Fruit fly (Drosophila melanogaster): ENCODE measurements around the gene Pyroxd1.
A peak's percentile ranks its signal among the peaks of the same experiment; 100 is the strongest.

Gene Pyroxd1

dm6 chr2L:20093794-20094193, 2.6 kb downstream of the Pyroxd1 start, which contains the start of the genes Taf13 and nesd (continued):
- TF ChIP-seq dpn (GFP tag; optimal IDR thresholded peaks at IDR 0.05) (peak; percentile 6 to 38), hkb (optimal IDR thresholded peaks at IDR 0.05) (peak; percentile 82), hkb (GFP tag; IDR thresholded peaks at IDR 0.05) (no peak), CG12391 (tag; optimal IDR thresholded peaks at IDR 0.05) (peak; percentile 66), lilli (GFP tag; optimal IDR thresholded peaks at IDR 0.05) (peak; percentile 62), CG8388 (GFP tag; optimal IDR thresholded peaks at IDR 0.05) (no peak), CG4424 (GFP tag; optimal IDR thresholded peaks at IDR 0.05) (peak; percentile 38), D19B (GFP tag; optimal IDR thresholded peaks at IDR 0.05) (no peak), Dip3 (GFP tag; optimal IDR thresholded peaks at IDR 0.05) (peak; percentile 13), CG12219 (GFP tag; optimal IDR thresholded peaks at IDR 0.05) (no peak), CG4707 (GFP tag; optimal IDR thresholded peaks at IDR 0.05) (no peak), Sox102F (GFP tag; optimal IDR thresholded peaks at IDR 0.05) (no peak), CG2120 (GFP tag; optimal IDR thresholded peaks at IDR 0.05) (peak; percentile 68), h (optimal IDR thresholded peaks at IDR 0.05) (no peak), CG14050 (GFP tag; IDR thresholded peaks at IDR 0.05) (no peak), fd96Cb (tag; optimal IDR thresholded peaks at IDR 0.05) (no peak), Tbp (GFP tag; optimal IDR thresholded peaks at IDR 0.05) (no peak), so (GFP tag; IDR thresholded peaks at IDR 0.05) (no peak), Dip2 (GFP tag; IDR thresholded peaks at IDR 0.05) (no peak), vnd (GFP tag; IDR thresholded peaks at IDR 0.05; ENCODE audit: partially characterized antibody) (peak; percentile 78), Sin3A (optimal IDR thresholded peaks at IDR 0.05) (peak; percentile 92), lmd (GFP tag; IDR thresholded peaks at IDR 0.05) (peak; percentile 6; the same call in 1 of the 2 replicates), Lhr (GFP tag; optimal IDR thresholded peaks at IDR 0.05) (peak; percentile 55), ato (GFP tag; IDR thresholded peaks at IDR 0.05; ENCODE audit: partially characterized antibody) (0 out of 2 replicates have a peak, but pooled peaks have one; percentile 20), Ada2b (GFP tag; IDR thresholded peaks at IDR 0.05) (no peak), CG31224 (GFP tag; IDR thresholded peaks at IDR 0.05) (no peak), CG33557 (GFP tag; optimal IDR thresholded peaks at IDR 0.05) (peak; percentile 30), ranshi (GFP tag; IDR thresholded peaks at IDR 0.05) (no peak), Doc3 (GFP tag; IDR thresholded peaks at IDR 0.05; ENCODE audit: partially characterized antibody) (peak; percentile 60), crol (GFP tag; IDR thresholded peaks at IDR 0.05) (no peak), cato (GFP tag; optimal IDR thresholded peaks at IDR 0.05; ENCODE audit: borderline replicate concordance) (no peak), CG1233 (GFP tag; optimal IDR thresholded peaks at IDR 0.05) (no peak), hb (GFP tag; IDR thresholded peaks at IDR 0.05; ENCODE audit: partially characterized antibody) (peak; percentile 55; the same call in 1 of the 3 replicates), cwo (GFP tag; optimal IDR thresholded peaks at IDR 0.05) (no peak), lov (optimal IDR thresholded peaks at IDR 0.05) (no peak), lov (GFP tag; IDR thresholded peaks at IDR 0.05) (no peak), ap (GFP tag; IDR thresholded peaks at IDR 0.05) (no peak), scrt (GFP tag; optimal IDR thresholded peaks at IDR 0.05) (no peak), CG8359 (GFP tag; optimal IDR thresholded peaks at IDR 0.05; ENCODE audit: borderline replicate concordance) (no peak), E2f2 (GFP tag; IDR thresholded peaks at IDR 0.05) (peak; percentile 89), tap (tag; optimal IDR thresholded peaks at IDR 0.05) (no peak), ash1 (GFP tag; optimal IDR thresholded peaks at IDR 0.05) (no peak), CG31365 (tag; optimal IDR thresholded peaks at IDR 0.05) (no peak), pita (GFP tag; optimal IDR thresholded peaks at IDR 0.05) (no peak), Hmx (GFP tag; optimal IDR thresholded peaks at IDR 0.05) (no peak), CG6254 (GFP tag; optimal IDR thresholded peaks at IDR 0.05) (no peak), YL-1 (GFP tag; optimal IDR thresholded peaks at IDR 0.05) (peak; percentile 48), CG7786 (GFP tag; optimal IDR thresholded peaks at IDR 0.05) (no peak), psq (GFP tag; optimal IDR thresholded peaks at IDR 0.05) (no peak), CrebB (tag; optimal IDR thresholded peaks at IDR 0.05) (no peak), zen (tag; optimal IDR thresholded peaks at IDR 0.05) (peak; percentile 42), zfh1 (GFP tag; IDR thresholded peaks at IDR 0.05) (no peak)
